Worm (Caenorhabditis elegans): ENCODE data around the gene ace-4.

The ace-4 gene

ce11 chrII:14250147-14250965 lies 52.5 kb downstream of the ace-4 start, which contains the start of gene hmg-1.1 (continued):
- TF ChIP-seq madf-9 (GFP tag; conservative IDR thresholded peaks at IDR 0.05): peak; percentile 40; the same call in 1 of the 2 replicates
- TF ChIP-seq hif-1 (tag; optimal IDR thresholded peaks at IDR 0.05): peak; percentile 56 to 89
- peak; percentile 74 for TF ChIP-seq dpl-1 (GFP tag; optimal IDR thresholded peaks at IDR 0.05)
- 0 out of 4 replicates have a peak, but pooled peaks of 1 of the 2 experiments have one; percentile 9 for TF ChIP-seq madf-5 (GFP tag; IDR thresholded peaks at IDR 0.05)
- TF ChIP-seq lin-1 (GFP tag; IDR thresholded peaks at IDR 0.05): peak; percentile 66
- peak; percentile 76 for TF ChIP-seq T20F7.1 (GFP tag; optimal IDR thresholded peaks at IDR 0.05)
- peak; percentile 44 for TF ChIP-seq mes-2 (tag; optimal IDR thresholded peaks at IDR 0.05; ENCODE audit: poor library complexity, severe bottlenecking)
- peak; percentile 30; the same call in 1 of the 2 replicates for TF ChIP-seq lim-7 (GFP tag; IDR thresholded peaks at IDR 0.05)
- 0 out of 2 replicates have a peak, but pooled peaks have one; percentile 18 for TF ChIP-seq Y75B8A.6 (GFP tag; IDR thresholded peaks at IDR 0.05)
- TF ChIP-seq nhr-11 (tag; optimal IDR thresholded peaks at IDR 0.05): peak; percentile 79
- TF ChIP-seq dmd-8 (GFP tag; IDR thresholded peaks at IDR 0.05): 0 out of 2 replicates have a peak, but pooled peaks have one; percentile 59
- peak in 1 of 2 experiments; percentile 99 for TF ChIP-seq unc-62 (GFP tag; optimal IDR thresholded peaks at IDR 0.05 in 1 of 2)
- no peak for TF ChIP-seq unc-62 (tag; optimal IDR thresholded peaks at IDR 0.05)
- TF ChIP-seq hlh-11 (tag; optimal IDR thresholded peaks at IDR 0.05): peak; percentile 96
- peak; percentile 34 for TF ChIP-seq hlh-30 (tag; optimal IDR thresholded peaks at IDR 0.05; ENCODE audit: insufficient read depth)
- TF ChIP-seq egl-27 (tag; optimal IDR thresholded peaks at IDR 0.05): no peak
- peak; percentile 95 for TF ChIP-seq lin-13 (GFP tag; optimal IDR thresholded peaks at IDR 0.05)
- TF ChIP-seq lsy-2 (tag; optimal IDR thresholded peaks at IDR 0.05): peak; percentile 62 to 80
- TF ChIP-seq set-16 (GFP tag; IDR thresholded peaks at IDR 0.05): peak; percentile 83
- peak; percentile 51 for TF ChIP-seq jun-1 (tag; optimal IDR thresholded peaks at IDR 0.05)
- TF ChIP-seq F49E8.2 (tag; optimal IDR thresholded peaks at IDR 0.05; ENCODE audit: borderline replicate concordance): no peak
- TF ChIP-seq mdl-1 (tag; optimal IDR thresholded peaks at IDR 0.05): peak in 1 of 2 experiments; percentile 81
- peak; percentile 44 for TF ChIP-seq nhr-10 (tag; optimal IDR thresholded peaks at IDR 0.05)
- TF ChIP-seq php-3 (GFP tag; IDR thresholded peaks at IDR 0.05): peak; percentile 53; the same call in 1 of the 2 replicates
- TF ChIP-seq aha-1 (tag): peak; percentile 99
- 0 out of 2 replicates have a peak, but pooled peaks have one; percentile 42 for TF ChIP-seq vab-7 (GFP tag; IDR thresholded peaks at IDR 0.05)
- peak; percentile 65 for TF ChIP-seq F37D6.2 (tag; optimal IDR thresholded peaks at IDR 0.05)
- TF ChIP-seq arid-1 (GFP tag; conservative IDR thresholded peaks at IDR 0.05): peak; percentile 35; the same call in 1 of the 2 replicates
- peak; percentile 30; the same call in 1 of the 2 replicates for TF ChIP-seq mdt-29 (GFP tag; IDR thresholded peaks at IDR 0.05)
- TF ChIP-seq unc-130 (GFP tag; optimal IDR thresholded peaks at IDR 0.05): peak; percentile 11
- peak; percentile 94 for TF ChIP-seq mep-1 (tag; optimal IDR thresholded peaks at IDR 0.05)
- TF ChIP-seq pqm-1 (tag; optimal IDR thresholded peaks at IDR 0.05): peak; percentile 22
- peak; percentile 40 for TF ChIP-seq ama-1 (optimal IDR thresholded peaks at IDR 0.05)
- no peak for TF ChIP-seq Y48G9A.11 (GFP tag; IDR thresholded peaks at IDR 0.05)
- peak; percentile 63; the same call in 1 of the 2 replicates for TF ChIP-seq nhr-42 (GFP tag; IDR thresholded peaks at IDR 0.05)
- peak; percentile 42 for TF ChIP-seq duxl-1 (tag; optimal IDR thresholded peaks at IDR 0.05; ENCODE audit: poor library complexity)
- peak; percentile 94 for TF ChIP-seq nhr-77 (tag; optimal IDR thresholded peaks at IDR 0.05)
- TF ChIP-seq dmd-9 (GFP tag; IDR thresholded peaks at IDR 0.05): no peak
- no peak for TF ChIP-seq tag-97 (GFP tag; IDR thresholded peaks at IDR 0.05)
- TF ChIP-seq pha-4 (GFP tag; IDR thresholded peaks at IDR 0.05): peak; percentile 53; the same call in 1 of the 2 replicates
- TF ChIP-seq pha-4 (tag; optimal IDR thresholded peaks at IDR 0.05): peak; percentile 46
- TF ChIP-seq ZK337.2 (GFP tag; IDR thresholded peaks at IDR 0.05): no peak
- peak; percentile 78 for TF ChIP-seq nhr-25 (tag; optimal IDR thresholded peaks at IDR 0.05; ENCODE audit: borderline replicate concordance, insufficient read depth)
- TF ChIP-seq fkh-10 (GFP tag; optimal IDR thresholded peaks at IDR 0.05): peak; percentile 25
- no peak for TF ChIP-seq ceh-82 (tag; optimal IDR thresholded peaks at IDR 0.05)
- no peak for TF ChIP-seq nhr-41 (GFP tag; IDR thresholded peaks at IDR 0.05)
- peak; percentile 89 for TF ChIP-seq rbr-2 (tag; optimal IDR thresholded peaks at IDR 0.05)
- TF ChIP-seq nhr-28 (tag; optimal IDR thresholded peaks at IDR 0.05): peak; percentile 83
